Fruit fly (Drosophila melanogaster) Kc167 (cell line): ENCODE results near the gene VhaPPA1-1.

Experiments used
- Myc ChIP-seq: fragments of >200 bp; optimal IDR thresholded peaks from 2 replicates; lab custom pipeline; 2017; ENCODE audit warnings: missing external identifiers
- Sin3A ChIP-seq: fragments of >200 bp; optimal IDR thresholded peaks from 2 replicates; lab custom pipeline; 2018; ENCODE audit warnings: missing external identifiers
- h ChIP-seq: fragments of >200 bp; optimal IDR thresholded peaks from 3 replicates; lab custom pipeline; 2018; ENCODE audit warnings: missing external identifiers
- insv ChIP-seq: fragments of >200 bp; optimal IDR thresholded peaks from 3 replicates; lab custom pipeline; 2018; ENCODE audit warnings: missing external identifiers
- psq ChIP-seq: fragments of >200 bp; optimal IDR thresholded peaks from 2 replicates; lab custom pipeline; 2017; ENCODE audit warnings: missing external identifiers
- ttk ChIP-seq: sonication (Bioruptor generic); optimal IDR thresholded peaks from 2 replicates; lab custom pipeline; 2017; ENCODE audit warnings: missing external identifiers

- no peak for TF ChIP-seq h (lab: Kevin White, UChicago)
- TF ChIP-seq Sin3A (lab: Kevin White, UChicago) = no peak
- no peak for TF ChIP-seq insv (lab: Kevin White, UChicago)
- TF ChIP-seq psq (lab: Kevin White, UChicago) = no peak
- no peak for TF ChIP-seq ttk
- no peak for TF ChIP-seq Myc
Measured at dm6 chr3R:14875274-14875964, 28.4 kb downstream of the VhaPPA1-1 start, which contains the start of gene btsz.
